Fruit fly (Drosophila melanogaster) whole organism, prepupa: ENCODE measurements around the gene CkIIbeta.

Source experiments
- CG10631 ChIP-seq: fragments of 200-800 bp; sonication (Bioruptor generic); optimal IDR thresholded peaks from 2 replicates; lab custom pipeline; 2016; ENCODE audit warnings: missing biosample characterization, missing genetic modification characterization
- CG10669 ChIP-seq: fragments of 200-800 bp; sonication (Bioruptor generic); optimal IDR thresholded peaks from 3 replicates; lab custom pipeline; 2018; ENCODE audit warnings: missing biosample characterization, mild to moderate bottlenecking, missing genetic modification characterization, moderate library complexity
- CG11762 ChIP-seq: fragments of 200-800 bp; sonication (Bioruptor generic); optimal IDR thresholded peaks from 3 replicates; lab custom pipeline; 2016; ENCODE audit warnings: missing biosample characterization, missing genetic modification characterization; ENCODE audit not compliant: insufficient read depth
- CG11902 ChIP-seq: fragments of 200-800 bp; sonication (Bioruptor generic); optimal IDR thresholded peaks from 3 replicates; lab custom pipeline; 2016; ENCODE audit warnings: missing biosample characterization, missing genetic modification characterization
- CG1621 ChIP-seq: fragments of 200-800 bp; sonication (Bioruptor generic); optimal IDR thresholded peaks from 3 replicates; lab custom pipeline; 2018; ENCODE audit warnings: missing biosample characterization, mild to moderate bottlenecking, missing genetic modification characterization
- CG16779 ChIP-seq: fragments of 200-800 bp; sonication (Bioruptor generic); optimal IDR thresholded peaks from 3 replicates; lab custom pipeline; 2017; ENCODE audit warnings: missing biosample characterization, mild to moderate bottlenecking, missing genetic modification characterization
- CG3032 ChIP-seq: fragments of 200-800 bp; optimal IDR thresholded peaks from 2 replicates; lab custom pipeline; 2019; ENCODE audit warnings: missing biosample characterization, mild to moderate bottlenecking, missing genetic modification characterization, moderate library complexity
- CG31627 ChIP-seq: fragments of 200-800 bp; sonication (Bioruptor generic); optimal IDR thresholded peaks from 3 replicates; lab custom pipeline; 2016; ENCODE audit warnings: missing biosample characterization, missing genetic modification characterization
- CG32006 ChIP-seq: fragments of 200-800 bp; sonication (Bioruptor generic); optimal IDR thresholded peaks from 3 replicates; lab custom pipeline; 2017; ENCODE audit warnings: missing biosample characterization, mild to moderate bottlenecking, missing genetic modification characterization
- CG34406 ChIP-seq: fragments of 200-800 bp; sonication (Bioruptor generic); optimal IDR thresholded peaks from 3 replicates; lab custom pipeline; 2016; ENCODE audit warnings: missing biosample characterization, missing genetic modification characterization
- CG4318 ChIP-seq: fragments of 200-800 bp; sonication (Bioruptor generic); optimal IDR thresholded peaks from 3 replicates; lab custom pipeline; 2017; ENCODE audit warnings: missing biosample characterization, mild to moderate bottlenecking, missing genetic modification characterization
- CG6163 ChIP-seq: fragments of 200-800 bp; sonication (Bioruptor generic); IDR thresholded peaks from 3 replicates; pipeline ENCODE4 v1.3.6; 2022; ENCODE audit warnings: missing biosample characterization, missing genetic modification characterization
- CG6276 ChIP-seq: fragments of 200-800 bp; sonication (Bioruptor generic); optimal IDR thresholded peaks from 2 replicates; lab custom pipeline; 2017; ENCODE audit warnings: missing biosample characterization, mild to moderate bottlenecking, missing genetic modification characterization
- CG6808 ChIP-seq: fragments of 200-800 bp; sonication (Bioruptor generic); optimal IDR thresholded peaks from 3 replicates; lab custom pipeline; 2017; ENCODE audit warnings: missing biosample characterization, missing genetic modification characterization, mild to moderate bottlenecking, moderate library complexity, missing genetic modification reagents
- CG6854 ChIP-seq: fragments of 200-800 bp; sonication (Bioruptor generic); optimal IDR thresholded peaks from 2 replicates; lab custom pipeline; 2017; ENCODE audit warnings: missing biosample characterization, mild to moderate bottlenecking, missing genetic modification characterization
- CG7368 ChIP-seq: fragments of 200-800 bp; sonication (Bioruptor generic); optimal IDR thresholded peaks from 3 replicates; lab custom pipeline; 2016; ENCODE audit warnings: missing biosample characterization, missing genetic modification characterization
- CG8119 ChIP-seq: fragments of 200-800 bp; sonication (Bioruptor generic); IDR thresholded peaks from 3 replicates; pipeline ENCODE4 v1.3.6; 2022; ENCODE audit warnings: missing biosample characterization, missing genetic modification characterization
- CG8319 ChIP-seq: fragments of 200-800 bp; sonication (Bioruptor generic); optimal IDR thresholded peaks from 3 replicates; lab custom pipeline; 2016; ENCODE audit warnings: missing biosample characterization, missing genetic modification characterization
- CG8632 ChIP-seq: fragments of 200-800 bp; sonication (Bioruptor generic); optimal IDR thresholded peaks from 3 replicates; lab custom pipeline; 2016; ENCODE audit warnings: missing biosample characterization, missing genetic modification characterization
- CG9139 ChIP-seq: fragments of 200-800 bp; sonication (Bioruptor generic); optimal IDR thresholded peaks from 3 replicates; lab custom pipeline; 2017; ENCODE audit warnings: missing biosample characterization, mild to moderate bottlenecking, missing genetic modification characterization
- Eip75B ChIP-seq: fragments of 200-800 bp; sonication (Bioruptor generic); optimal IDR thresholded peaks from 3 replicates; lab custom pipeline; 2016; ENCODE audit warnings: missing biosample characterization, missing genetic modification characterization
- Eip78C ChIP-seq: fragments of 200-800 bp; sonication (Bioruptor generic); peaks from one replicate; lab custom pipeline; 2016; ENCODE audit warnings: missing biosample characterization, missing genetic modification characterization
- Eip93F ChIP-seq: fragments of 200-800 bp; sonication (Bioruptor generic); optimal IDR thresholded peaks from 2 replicates; lab custom pipeline; 2016; ENCODE audit warnings: missing biosample characterization, mild to moderate bottlenecking, missing genetic modification characterization
- Ets21C ChIP-seq: fragments of 200-800 bp; sonication (Bioruptor generic); optimal IDR thresholded peaks from 3 replicates; lab custom pipeline; 2016; ENCODE audit warnings: missing biosample characterization, missing genetic modification characterization
- Ets96B ChIP-seq: fragments of 200-800 bp; optimal IDR thresholded peaks from 2 replicates; lab custom pipeline; 2019; ENCODE audit warnings: missing biosample characterization, mild to moderate bottlenecking, missing genetic modification characterization, moderate library complexity
- Gug ChIP-seq: fragments of 200-800 bp; sonication (Bioruptor generic); IDR thresholded peaks from 2 replicates; pipeline ENCODE4 v1.3.6; 2022; ENCODE audit warnings: missing biosample characterization, missing genetic modification characterization
- Lpt ChIP-seq: fragments of 200-800 bp; sonication (Bioruptor generic); optimal IDR thresholded peaks from 3 replicates; lab custom pipeline; 2016; ENCODE audit warnings: missing biosample characterization, missing genetic modification characterization
- Met ChIP-seq: fragments of 200-800 bp; sonication (Bioruptor generic); optimal IDR thresholded peaks from 3 replicates; lab custom pipeline; 2016; ENCODE audit warnings: missing biosample characterization, missing genetic modification characterization
- OdsH ChIP-seq: fragments of 200-800 bp; sonication (Bioruptor generic); optimal IDR thresholded peaks from 3 replicates; lab custom pipeline; 2016; ENCODE audit warnings: missing biosample characterization, missing genetic modification characterization
- Sox14 ChIP-seq: fragments of 200-800 bp; sonication (Bioruptor generic); optimal IDR thresholded peaks from 3 replicates; lab custom pipeline; 2016; ENCODE audit warnings: missing biosample characterization, missing genetic modification characterization
- Sox15 ChIP-seq: fragments of 200-800 bp; sonication (Bioruptor generic); optimal IDR thresholded peaks from 3 replicates; lab custom pipeline; 2016; ENCODE audit warnings: missing biosample characterization, missing genetic modification characterization
- cyc ChIP-seq: fragments of 200-800 bp; sonication (Bioruptor generic); optimal IDR thresholded peaks from 3 replicates; lab custom pipeline; 2016; ENCODE audit warnings: missing biosample characterization, missing genetic modification characterization
- dac ChIP-seq: fragments of 200-800 bp; sonication (Bioruptor generic); optimal IDR thresholded peaks from 2 replicates; lab custom pipeline; 2017; ENCODE audit warnings: missing biosample characterization, mild to moderate bottlenecking, missing genetic modification characterization
- dsx ChIP-seq: fragments of 200-800 bp; optimal IDR thresholded peaks from 3 replicates; lab custom pipeline; 2019; ENCODE audit warnings: missing biosample characterization, mild to moderate bottlenecking, missing genetic modification characterization, moderate library complexity; ENCODE audit not compliant: poor library complexity, severe bottlenecking
- eg ChIP-seq: fragments of 200-800 bp; sonication (Bioruptor generic); IDR thresholded peaks from 3 replicates; pipeline ENCODE4 v1.3.6; 2022; ENCODE audit warnings: missing biosample characterization, missing genetic modification characterization
- esn ChIP-seq: fragments of 200-800 bp; sonication (Bioruptor generic); optimal IDR thresholded peaks from 2 replicates; lab custom pipeline; 2016; ENCODE audit warnings: missing biosample characterization, mild to moderate bottlenecking, missing genetic modification characterization, moderate library complexity
- fd59A ChIP-seq: fragments of 200-800 bp; sonication (Bioruptor generic); optimal IDR thresholded peaks from 2 replicates; lab custom pipeline; 2017; ENCODE audit warnings: missing biosample characterization, mild to moderate bottlenecking, missing genetic modification characterization, missing genetic modification reagents
- fd85E ChIP-seq: fragments of 200-800 bp; sonication (Bioruptor generic); optimal IDR thresholded peaks from 3 replicates; lab custom pipeline; 2016; ENCODE audit warnings: missing biosample characterization, missing genetic modification characterization
- fkh ChIP-seq: fragments of 200-800 bp; sonication (Bioruptor generic); optimal IDR thresholded peaks from 3 replicates; lab custom pipeline; 2017; ENCODE audit warnings: missing biosample characterization, mild to moderate bottlenecking, missing genetic modification characterization, moderate library complexity
- lz ChIP-seq: fragments of 200-800 bp; sonication (Bioruptor generic); optimal IDR thresholded peaks from 3 replicates; lab custom pipeline; 2016; ENCODE audit warnings: missing biosample characterization, missing genetic modification characterization
- pdm3 ChIP-seq: fragments of 200-800 bp; sonication (Bioruptor generic); optimal IDR thresholded peaks from 3 replicates; lab custom pipeline; 2016; ENCODE audit warnings: missing biosample characterization, missing genetic modification characterization
- salr ChIP-seq, 2 experiments: fragments of 200-800 bp; sonication (Bioruptor generic); optimal IDR thresholded peaks; 3 replicates each; lab custom pipeline; 2016 to 2018; ENCODE audit warnings: missing biosample characterization in 2 of 2, missing genetic modification characterization in 2 of 2, mild to moderate bottlenecking in 1 of 2
- spab ChIP-seq: fragments of 200-800 bp; sonication (Bioruptor generic); optimal IDR thresholded peaks from 2 replicates; lab custom pipeline; 2017; ENCODE audit warnings: missing biosample characterization, mild to moderate bottlenecking, missing genetic modification characterization, missing genetic modification reagents
- ss ChIP-seq, 2 experiments: fragments of 200-800 bp; sonication (Bioruptor generic); optimal IDR thresholded peaks; 2 replicates in 1 of 2; 3 replicates in 1 of 2; lab custom pipeline; 2017 to 2018; ENCODE audit warnings: mild to moderate bottlenecking in 2 of 2, missing biosample characterization in 2 of 2, missing genetic modification characterization in 2 of 2, moderate library complexity in 1 of 2
- svp ChIP-seq: fragments of 200-800 bp; sonication (Bioruptor generic); peaks from one replicate; lab custom pipeline; 2016; ENCODE audit warnings: missing biosample characterization, missing genetic modification characterization
- topi ChIP-seq: fragments of 200-800 bp; sonication (Bioruptor generic); optimal IDR thresholded peaks from 3 replicates; lab custom pipeline; 2016; ENCODE audit warnings: missing biosample characterization, missing genetic modification characterization

CkIIbeta gene

dm6 chrX:11769435-11769834, 22.9 kb upstream of the CkIIbeta start:
- TF ChIP-seq spab (GFP tag; lab: Kevin White, UChicago) (no peak), CG6163 (GFP tag; lab: Robert Waterston, UW) (no peak), lz (GFP tag; lab: Kevin White, UChicago) (no peak), CG11902 (GFP tag; lab: Kevin White, UChicago) (no peak), CG34406 (GFP tag; lab: Kevin White, UChicago) (no peak), CG8632 (GFP tag; lab: Kevin White, UChicago) (no peak), Eip93F (GFP tag; lab: Kevin White, UChicago) (no peak), Sox15 (GFP tag; lab: Kevin White, UChicago) (no peak), Sox14 (GFP tag; lab: Kevin White, UChicago) (no peak), CG6808 (GFP tag; lab: Kevin White, UChicago) (no peak), CG9139 (GFP tag; lab: Kevin White, UChicago) (no peak), fkh (GFP tag; lab: Kevin White, UChicago) (no peak), eg (GFP tag; lab: Robert Waterston, UW) (no peak), CG10669 (GFP tag; lab: Kevin White, UChicago) (no peak), CG16779 (tag; lab: Kevin White, UChicago) (no peak), CG3032 (no peak), ss (GFP tag; optimal IDR thresholded peaks at IDR 0.05; lab: Kevin White, UChicago) (no peak), Lpt (GFP tag; lab: Kevin White, UChicago) (no peak), CG6854 (no peak), esn (GFP tag; lab: Kevin White, UChicago) (no peak)

dm6 chrX:11775987-11776587, 16.2 kb upstream of the CkIIbeta start:
- peak; percentile 96 for TF ChIP-seq Met (GFP tag; lab: Kevin White, UChicago)
- TF ChIP-seq CG6854 = peak; percentile 96
- TF ChIP-seq Eip75B (GFP tag; lab: Kevin White, UChicago) = peak; percentile 94
- peak; percentile 89 for TF ChIP-seq Eip93F (GFP tag; lab: Kevin White, UChicago)
- peak; percentile 95 for TF ChIP-seq CG1621 (tag; lab: Kevin White, UChicago)
- TF ChIP-seq svp = peak; percentile 96
- TF ChIP-seq salr (GFP tag; optimal IDR thresholded peaks at IDR 0.05; lab: Kevin White, UChicago) = peak; percentile 91 to 92
- TF ChIP-seq cyc (GFP tag; lab: Kevin White, UChicago) = peak; percentile 96
- peak; percentile 95 for TF ChIP-seq Ets21C (GFP tag; lab: Kevin White, UChicago)
- peak; percentile 92 for TF ChIP-seq dsx (GFP tag; lab: Kevin White, UChicago)
- peak; percentile 92 for TF ChIP-seq CG9139 (GFP tag; lab: Kevin White, UChicago)
- TF ChIP-seq CG6808 (GFP tag; lab: Kevin White, UChicago) = peak; percentile 96
- peak; percentile 92 for TF ChIP-seq dac (GFP tag; lab: Kevin White, UChicago)
- TF ChIP-seq OdsH (GFP tag; lab: Kevin White, UChicago) = peak; percentile 93
- peak; percentile 96 for TF ChIP-seq esn (GFP tag; lab: Kevin White, UChicago)
- TF ChIP-seq Ets96B = peak; percentile 93
- peak; percentile 95 for TF ChIP-seq spab (GFP tag; lab: Kevin White, UChicago)
- TF ChIP-seq CG8319 (GFP tag; lab: Kevin White, UChicago) = peak; percentile 93
- TF ChIP-seq CG6276 (GFP tag; lab: Kevin White, UChicago) = peak; percentile 89
- TF ChIP-seq CG10669 (GFP tag; lab: Kevin White, UChicago) = peak; percentile 93
- peak; percentile 93 for TF ChIP-seq CG8632 (GFP tag; lab: Kevin White, UChicago)
- TF ChIP-seq CG6163 (GFP tag; lab: Robert Waterston, UW) = peak; percentile 94
- TF ChIP-seq CG11762 (GFP tag; lab: Kevin White, UChicago) = peak; percentile 90
- peak; percentile 90 for TF ChIP-seq CG16779 (tag; lab: Kevin White, UChicago)
- TF ChIP-seq CG4318 (GFP tag; lab: Kevin White, UChicago) = peak; percentile 93
- TF ChIP-seq lz (GFP tag; lab: Kevin White, UChicago) = peak; percentile 95
- peak; percentile 95 for TF ChIP-seq ss (GFP tag; optimal IDR thresholded peaks at IDR 0.05; lab: Kevin White, UChicago)
- TF ChIP-seq fd59A (GFP tag; lab: Kevin White, UChicago) = peak; percentile 95
- peak; percentile 95 for TF ChIP-seq CG8119 (GFP tag; lab: Robert Waterston, UW)
- TF ChIP-seq Gug = peak; percentile 90
- peak; percentile 94 for TF ChIP-seq CG34406 (GFP tag; lab: Kevin White, UChicago)
- peak; percentile 96 for TF ChIP-seq CG31627 (GFP tag; lab: Kevin White, UChicago)
- peak; percentile 93 for TF ChIP-seq pdm3 (GFP tag; lab: Kevin White, UChicago)
- peak; percentile 97 for TF ChIP-seq Eip78C (GFP tag; lab: Kevin White, UChicago)
- peak; percentile 95 for TF ChIP-seq Sox14 (GFP tag; lab: Kevin White, UChicago)
- TF ChIP-seq fd85E (GFP tag; lab: Kevin White, UChicago) = peak; percentile 87
- TF ChIP-seq CG32006 (GFP tag; lab: Kevin White, UChicago) = peak; percentile 95
- no peak for TF ChIP-seq fkh (GFP tag; lab: Kevin White, UChicago)
- TF ChIP-seq topi = peak; percentile 96
- peak; percentile 95 for TF ChIP-seq CG10631
- TF ChIP-seq CG7368 = peak; percentile 95
